Worm (Caenorhabditis elegans) whole organism, L4 larva: ENCODE data around the gene C08D8.7.

ENCODE experiments used
- F10B5.3 ChIP-seq: sonication (generic microtip); optimal IDR thresholded peaks from 2 replicates; lab custom pipeline; 2016; ENCODE audit warnings: mild to moderate bottlenecking, missing genetic modification characterization, missing compliant biosample characterization
- F26F4.8 ChIP-seq: fragments of 200-800 bp; sonication (Bioruptor generic); conservative IDR thresholded peaks from 2 replicates; pipeline ENCODE4 v1.3.6; 2022; ENCODE audit warnings: missing genetic modification characterization, missing compliant biosample characterization
- F44E2.7 ChIP-seq: fragments of 200-800 bp; sonication (Bioruptor generic); IDR thresholded peaks from 2 replicates; pipeline ENCODE4 v2.1.2; 2022; ENCODE audit warnings: missing genetic modification characterization, missing compliant biosample characterization
- F49E8.2 ChIP-seq: sonication (generic microtip); optimal IDR thresholded peaks from 2 replicates; lab custom pipeline; 2016; ENCODE audit warnings: missing compliant biosample characterization, mild to moderate bottlenecking, missing genetic modification characterization, borderline replicate concordance
- T20F7.1 ChIP-seq: fragments of 200-800 bp; sonication (Bioruptor generic); optimal IDR thresholded peaks from 2 replicates; lab custom pipeline; 2018; ENCODE audit warnings: mild to moderate bottlenecking, missing genetic modification characterization, missing compliant biosample characterization
- T26A8.4 ChIP-seq: fragments of 200-800 bp; sonication (Bioruptor generic); IDR thresholded peaks from 2 replicates; pipeline ENCODE4 v1.3.6; 2022; ENCODE audit warnings: missing genetic modification characterization, missing compliant biosample characterization
- Y5F2A.4 ChIP-seq: fragments of 200-800 bp; sonication (Bioruptor generic); optimal IDR thresholded peaks from 2 replicates; lab custom pipeline; 2018; ENCODE audit warnings: mild to moderate bottlenecking, missing genetic modification characterization, missing compliant biosample characterization
- Y75B8A.6 ChIP-seq: fragments of 200-800 bp; sonication (Bioruptor generic); IDR thresholded peaks from 2 replicates; pipeline ENCODE4 v1.3.6; 2022; ENCODE audit warnings: missing genetic modification reagents, missing genetic modification characterization, missing compliant biosample characterization
- ZK546.5 ChIP-seq, 2 experiments: sonication (generic microtip); optimal IDR thresholded peaks; 2 replicates each; lab custom pipeline; 2017; ENCODE audit warnings: missing biosample characterization in 2 of 2, missing genetic modification characterization in 2 of 2
- arid-1 ChIP-seq: fragments of 200-800 bp; sonication (Bioruptor generic); conservative IDR thresholded peaks from 2 replicates; pipeline ENCODE4 v1.3.6; 2022; ENCODE audit warnings: missing genetic modification reagents, missing genetic modification characterization, missing compliant biosample characterization
- attf-4 ChIP-seq: sonication (generic microtip); optimal IDR thresholded peaks from 3 replicates; lab custom pipeline; 2017; ENCODE audit warnings: missing biosample characterization, missing genetic modification characterization
- ceh-20 ChIP-seq: fragments of 200-800 bp; sonication (Bioruptor generic); IDR thresholded peaks from 2 replicates; pipeline ENCODE4 v1.3.6; 2022; ENCODE audit warnings: missing genetic modification reagents, missing genetic modification characterization, missing compliant biosample characterization
- ceh-32 ChIP-seq: sonication (generic microtip); optimal IDR thresholded peaks from 2 replicates; lab custom pipeline; 2016; ENCODE audit warnings: mild to moderate bottlenecking, missing genetic modification characterization, missing compliant biosample characterization; ENCODE audit not compliant: poor library complexity
- ceh-44 ChIP-seq: fragments of 200-800 bp; sonication (Bioruptor generic); IDR thresholded peaks from 2 replicates; pipeline ENCODE4 v1.3.6; 2022; ENCODE audit warnings: missing genetic modification reagents, missing genetic modification characterization, missing compliant biosample characterization
- ces-1 ChIP-seq: fragments of 150-350 bp; sonication (generic microtip); optimal IDR thresholded peaks from 4 replicates; lab custom pipeline; 2014; ENCODE audit warnings: missing biosample characterization, missing genetic modification reagents, missing genetic modification characterization
- cey-2 ChIP-seq: sonication (generic microtip); optimal IDR thresholded peaks from 3 replicates; lab custom pipeline; 2017; ENCODE audit warnings: missing genetic modification characterization, mild to moderate bottlenecking, missing compliant biosample characterization, antibody characterized with exemption, borderline replicate concordance; ENCODE audit not compliant: insufficient read depth
- ctbp-1 ChIP-seq: fragments of 200-800 bp; sonication (Bioruptor generic); IDR thresholded peaks from 2 replicates; pipeline ENCODE4 v1.3.6; 2022; ENCODE audit warnings: missing genetic modification reagents, missing genetic modification characterization, missing compliant biosample characterization
- duxl-1 ChIP-seq: sonication (generic microtip); optimal IDR thresholded peaks from 2 replicates; lab custom pipeline; 2016; ENCODE audit warnings: mild to moderate bottlenecking, missing genetic modification characterization, moderate library complexity, missing compliant biosample characterization; ENCODE audit not compliant: poor library complexity
- egl-43 ChIP-seq: fragments of 200-800 bp; sonication (Bioruptor generic); IDR thresholded peaks from 2 replicates; pipeline ENCODE4 v1.3.6; 2022; ENCODE audit warnings: missing genetic modification reagents, missing genetic modification characterization, missing compliant biosample characterization
- hlh-11 ChIP-seq: fragments of 200-800 bp; sonication (Bioruptor generic); optimal IDR thresholded peaks from 2 replicates; lab custom pipeline; 2018; ENCODE audit warnings: mild to moderate bottlenecking, missing genetic modification characterization, missing compliant biosample characterization
- hlh-30 ChIP-seq: sonication (generic microtip); optimal IDR thresholded peaks from 2 replicates; lab custom pipeline; 2017; ENCODE audit warnings: antibody characterized with exemption, mild to moderate bottlenecking, missing genetic modification characterization, missing compliant biosample characterization; ENCODE audit not compliant: insufficient read depth
- hmg-1.1 ChIP-seq: fragments of 200-800 bp; sonication (Bioruptor generic); IDR thresholded peaks from 2 replicates; pipeline ENCODE4 v1.3.6; 2022; ENCODE audit warnings: missing genetic modification reagents, missing genetic modification characterization, missing compliant biosample characterization
- jun-1 ChIP-seq: fragments of 150-350 bp; optimal IDR thresholded peaks from 2 replicates; lab custom pipeline; 2014; ENCODE audit warnings: missing biosample characterization, missing genetic modification reagents, missing genetic modification characterization
- lin-1 ChIP-seq: fragments of 200-800 bp; sonication (Bioruptor generic); IDR thresholded peaks from 2 replicates; pipeline ENCODE4 v1.3.6; 2022; ENCODE audit warnings: missing genetic modification reagents, missing genetic modification characterization, missing compliant biosample characterization
- lin-15B ChIP-seq: fragments of 150-350 bp; sonication (generic microtip); optimal IDR thresholded peaks from 3 replicates; lab custom pipeline; 2014; ENCODE audit warnings: missing biosample characterization, missing genetic modification characterization
- lin-29 ChIP-seq: fragments of 200-800 bp; sonication (Bioruptor generic); IDR thresholded peaks from 2 replicates; pipeline ENCODE4 v1.3.6; 2022; ENCODE audit warnings: missing genetic modification reagents, missing genetic modification characterization, missing compliant biosample characterization
- lin-39 ChIP-seq: fragments of 150-350 bp; optimal IDR thresholded peaks from 2 replicates; lab custom pipeline; 2014; ENCODE audit warnings: missing biosample characterization, missing genetic modification reagents, missing genetic modification characterization
- lsy-2 ChIP-seq, 2 experiments: fragments of 150-350 bp in 1 of 2; sonication (generic microtip) in 1 of 2; optimal IDR thresholded peaks; 2 replicates each; lab custom pipeline; 2014 to 2017; ENCODE audit warnings: missing biosample characterization in 2 of 2, missing genetic modification characterization in 2 of 2
- mdl-1 ChIP-seq, 2 experiments: fragments of 150-350 bp in 1 of 2; sonication (generic microtip) in 1 of 2; optimal IDR thresholded peaks; 2 replicates each; lab custom pipeline; 2014 to 2017; ENCODE audit warnings: missing biosample characterization in 2 of 2, missing genetic modification characterization in 2 of 2
- mep-1 ChIP-seq: fragments of 150-350 bp; sonication (generic microtip); optimal IDR thresholded peaks from 3 replicates; lab custom pipeline; 2014; ENCODE audit warnings: missing biosample characterization, missing genetic modification characterization
- mes-2 ChIP-seq: sonication (generic microtip); optimal IDR thresholded peaks from 2 replicates; lab custom pipeline; 2016; ENCODE audit warnings: missing genotype, mild to moderate bottlenecking, missing genetic modification characterization, missing compliant biosample characterization; ENCODE audit not compliant: poor library complexity, severe bottlenecking
- mxl-3 ChIP-seq: fragments of 200-800 bp; sonication (Bioruptor generic); optimal IDR thresholded peaks from 2 replicates; lab custom pipeline; 2018; ENCODE audit warnings: mild to moderate bottlenecking, missing genetic modification characterization, missing compliant biosample characterization
- nhr-111 ChIP-seq: fragments of 200-800 bp; sonication (Bioruptor generic); optimal IDR thresholded peaks from 2 replicates; lab custom pipeline; 2018; ENCODE audit warnings: mild to moderate bottlenecking, missing genetic modification characterization, missing compliant biosample characterization
- nhr-237 ChIP-seq: sonication (generic microtip); optimal IDR thresholded peaks from 2 replicates; lab custom pipeline; 2017; ENCODE audit warnings: missing biosample characterization, missing genetic modification characterization
- nhr-28 ChIP-seq: fragments of 150-350 bp; optimal IDR thresholded peaks from 2 replicates; lab custom pipeline; 2014; ENCODE audit warnings: missing biosample characterization, missing genetic modification characterization
- nhr-41 ChIP-seq: fragments of 200-800 bp; sonication (Bioruptor generic); IDR thresholded peaks from 2 replicates; pipeline ENCODE4 v1.3.6; 2022; ENCODE audit warnings: missing genetic modification reagents, missing genetic modification characterization, missing compliant biosample characterization
- nhr-77 ChIP-seq: fragments of 150-350 bp; optimal IDR thresholded peaks from 2 replicates; lab custom pipeline; 2014; ENCODE audit warnings: missing biosample characterization, missing genetic modification characterization
- pha-4 ChIP-seq, 2 experiments: fragments of 150-350 bp in 1 of 2; fragments of 200-800 bp in 1 of 2; sonication (Bioruptor generic) in 1 of 2; IDR thresholded peaks in 1 of 2; optimal IDR thresholded peaks in 1 of 2; 2 replicates each; pipeline versions ENCODE4 v1.3.6 to Lab custom; 2014 to 2022; ENCODE audit warnings: missing genetic modification characterization in 2 of 2, missing genetic modification reagents in 2 of 2, missing biosample characterization in 1 of 2, missing compliant biosample characterization in 1 of 2
- php-3 ChIP-seq: fragments of 200-800 bp; sonication (Bioruptor generic); IDR thresholded peaks from 2 replicates; pipeline ENCODE4 v1.3.6; 2022; ENCODE audit warnings: missing genetic modification reagents, missing genetic modification characterization, missing compliant biosample characterization
- pqm-1 ChIP-seq: sonication (generic microtip); optimal IDR thresholded peaks from 2 replicates; lab custom pipeline; 2017; ENCODE audit warnings: missing biosample characterization, missing genetic modification characterization
- rbr-2 ChIP-seq: sonication (generic microtip); optimal IDR thresholded peaks from 2 replicates; lab custom pipeline; 2016; ENCODE audit warnings: missing genotype, missing genetic modification characterization, missing compliant biosample characterization
- saeg-2 ChIP-seq: fragments of 200-800 bp; sonication (Bioruptor generic); IDR thresholded peaks from 2 replicates; pipeline ENCODE4 v1.3.6; 2022; ENCODE audit warnings: missing genetic modification reagents, missing genetic modification characterization, missing compliant biosample characterization
- spr-1 ChIP-seq: sonication (generic microtip); optimal IDR thresholded peaks from 2 replicates; lab custom pipeline; 2016; ENCODE audit warnings: mild to moderate bottlenecking, missing genetic modification characterization, missing compliant biosample characterization
- spr-3 ChIP-seq: fragments of 200-800 bp; sonication (Bioruptor generic); optimal IDR thresholded peaks from 2 replicates; lab custom pipeline; 2018; ENCODE audit warnings: mild to moderate bottlenecking, missing genetic modification characterization, missing compliant biosample characterization
- unc-130 ChIP-seq: sonication (generic microtip); optimal IDR thresholded peaks from 2 replicates; lab custom pipeline; 2016; ENCODE audit warnings: missing genetic modification reagents, missing genetic modification characterization, missing compliant biosample characterization
- unc-62 ChIP-seq, 3 experiments: fragments of 150-350 bp in 1 of 3; sonication (generic microtip); optimal IDR thresholded peaks in 2 of 3; peaks in 1 of 3; 1 replicate in 1 of 3; 2 replicates in 2 of 3; lab custom pipeline; 2014 to 2017; ENCODE audit warnings: missing biosample characterization in 3 of 3, missing genetic modification characterization in 3 of 3, missing genetic modification reagents in 3 of 3, missing genotype in 1 of 3
- vab-7 ChIP-seq: fragments of 200-800 bp; sonication (Bioruptor generic); IDR thresholded peaks from 2 replicates; pipeline ENCODE4 v1.3.6; 2022; ENCODE audit warnings: missing genetic modification reagents, missing genetic modification characterization, missing compliant biosample characterization
- zfp-2 ChIP-seq: sonication (generic microtip); optimal IDR thresholded peaks from 2 replicates; lab custom pipeline; 2016; ENCODE audit warnings: mild to moderate bottlenecking, missing genetic modification characterization, missing compliant biosample characterization
- zip-11 ChIP-seq: fragments of 200-800 bp; sonication (Bioruptor generic); IDR thresholded peaks from 2 replicates; pipeline ENCODE4 v1.3.6; 2022; ENCODE audit warnings: missing genetic modification characterization, missing compliant biosample characterization
- ztf-11 ChIP-seq: fragments of 150-350 bp; optimal IDR thresholded peaks from 2 replicates; lab custom pipeline; 2014; ENCODE audit warnings: missing biosample characterization, missing genetic modification characterization

Gene C08D8.7

ce11 chrV:8383716-8384115 is 42.7 kb downstream of the C08D8.7 start, which contains the start of gene F52E1.14 (continued):
- TF ChIP-seq zip-11, result no peak
- no peak for TF ChIP-seq jun-1 (tag; lab: Kevin White, UChicago)
- TF ChIP-seq ceh-32 (tag; lab: Kevin White, UChicago), result no peak
- no peak for TF ChIP-seq attf-4 (tag; lab: Kevin White, UChicago)
- TF ChIP-seq F44E2.7 (GFP tag; lab: Robert Waterston, UW), result no peak
- TF ChIP-seq pha-4 (GFP tag; IDR thresholded peaks at IDR 0.05; lab: Robert Waterston, UW), result no peak
- no peak for TF ChIP-seq pha-4 (tag; optimal IDR thresholded peaks at IDR 0.05; lab: Kevin White, UChicago)
- no peak for TF ChIP-seq F49E8.2 (tag; lab: Kevin White, UChicago)
- no peak for TF ChIP-seq nhr-237
- no peak for TF ChIP-seq rbr-2 (tag; lab: Kevin White, UChicago)
- TF ChIP-seq lin-1, result no peak
- TF ChIP-seq spr-3 (GFP tag; lab: Kevin White, UChicago), result no peak
- TF ChIP-seq vab-7, result no peak
- no peak for TF ChIP-seq mes-2 (tag; lab: Kevin White, UChicago)
- peak; percentile 84 for TF ChIP-seq nhr-77 (tag; lab: Kevin White, UChicago)
- no peak for TF ChIP-seq spr-1 (tag; lab: Kevin White, UChicago)
- peak in 1 of 2 experiments; percentile 56 for TF ChIP-seq unc-62 (GFP tag; optimal IDR thresholded peaks at IDR 0.05 in 1 of 2; lab: Kevin White, UChicago)
- no peak for TF ChIP-seq unc-62 (tag; optimal IDR thresholded peaks at IDR 0.05; lab: Kevin White, UChicago)
- no peak for TF ChIP-seq ctbp-1
- TF ChIP-seq F26F4.8 (GFP tag; lab: Robert Waterston, UW), result no peak
- TF ChIP-seq lsy-2 (tag; optimal IDR thresholded peaks at IDR 0.05; lab: Kevin White, UChicago), result no peak
- TF ChIP-seq lin-39 (tag; lab: Kevin White, UChicago), result no peak
- TF ChIP-seq ces-1 (GFP tag; lab: Kevin White, UChicago), result no peak
- no peak for TF ChIP-seq egl-43 (GFP tag; lab: Robert Waterston, UW)
- TF ChIP-seq lin-15B (tag; lab: Kevin White, UChicago), result no peak
- no peak for TF ChIP-seq hlh-30 (tag; lab: Kevin White, UChicago)
- no peak for TF ChIP-seq ceh-44 (GFP tag; lab: Robert Waterston, UW)
- no peak for TF ChIP-seq Y75B8A.6 (GFP tag; lab: Robert Waterston, UW)
- no peak for TF ChIP-seq nhr-111
- peak; percentile 37; the same call in 1 of the 2 replicates for TF ChIP-seq php-3 (GFP tag; lab: Robert Waterston, UW)
- TF ChIP-seq T20F7.1 (GFP tag; lab: Kevin White, UChicago), result no peak
- no peak for TF ChIP-seq ztf-11
- no peak for TF ChIP-seq hmg-1.1
- no peak for TF ChIP-seq Y5F2A.4 (GFP tag; lab: Kevin White, UChicago)
- no peak for TF ChIP-seq arid-1 (GFP tag; lab: Robert Waterston, UW)
- TF ChIP-seq mdl-1 (tag; optimal IDR thresholded peaks at IDR 0.05; lab: Kevin White, UChicago), result no peak
- peak; percentile 8 for TF ChIP-seq mxl-3 (GFP tag; lab: Kevin White, UChicago)
- no peak for TF ChIP-seq mep-1 (tag; lab: Kevin White, UChicago)
- no peak for TF ChIP-seq zfp-2
- TF ChIP-seq T26A8.4 (GFP tag; lab: Robert Waterston, UW), result no peak
- TF ChIP-seq saeg-2 (GFP tag; lab: Robert Waterston, UW), result no peak
- TF ChIP-seq unc-130 (GFP tag; lab: Kevin White, UChicago), result no peak
- TF ChIP-seq nhr-41 (GFP tag; lab: Robert Waterston, UW), result 0 out of 2 replicates have a peak, but pooled peaks have one; percentile 5
- TF ChIP-seq pqm-1, result peak; percentile 67
- peak; percentile 72 for TF ChIP-seq hlh-11
- peak; percentile 67 for TF ChIP-seq nhr-28
- TF ChIP-seq lin-29 (GFP tag; lab: Robert Waterston, UW), result no peak
- no peak for TF ChIP-seq duxl-1
- TF ChIP-seq ceh-20, result no peak
- no peak for TF ChIP-seq F10B5.3 (tag; lab: Kevin White, UChicago)
- no peak for TF ChIP-seq ZK546.5 (tag; optimal IDR thresholded peaks at IDR 0.05; lab: Kevin White, UChicago)
- peak; percentile 62 for TF ChIP-seq cey-2
